Fruit fly (Drosophila melanogaster): Measurements from ENCODE around the gene Sdhaf3.

Sdhaf3 gene

DNA sequence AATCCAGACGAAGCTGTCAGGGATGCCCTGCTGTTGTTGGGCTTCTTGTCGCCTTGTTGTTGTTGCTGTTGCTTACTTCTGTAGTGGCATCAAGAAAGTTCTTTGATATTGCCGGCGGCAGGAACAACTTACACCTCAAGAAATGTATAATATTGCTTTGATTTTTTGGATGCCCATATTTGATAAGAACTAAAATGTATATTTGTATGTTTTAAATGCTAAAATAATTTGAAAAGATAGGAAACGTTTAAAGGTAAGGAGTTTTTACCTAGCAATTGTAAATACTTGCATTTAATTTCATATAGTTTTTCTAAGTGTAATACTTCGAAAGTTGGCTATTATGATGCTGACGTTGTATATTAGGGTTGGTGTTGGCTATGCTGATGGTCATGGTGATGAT is 27.9 kb upstream of the Sdhaf3 start:
- peak; percentile 41 for TF ChIP-seq OdsH (GFP tag; optimal IDR thresholded peaks at IDR 0.05)
- peak; percentile 36 for TF ChIP-seq fru (GFP tag; optimal IDR thresholded peaks at IDR 0.05)
- TF ChIP-seq CG9705 (GFP tag; optimal IDR thresholded peaks at IDR 0.05), result no peak
- TF ChIP-seq Vsx2 (GFP tag; optimal IDR thresholded peaks at IDR 0.05; ENCODE audit: partially characterized antibody), result no peak
- TF ChIP-seq Hnf4 (GFP tag; optimal IDR thresholded peaks at IDR 0.05), result peak; percentile 16
- peak; percentile 4 for TF ChIP-seq rgr (GFP tag; optimal IDR thresholded peaks at IDR 0.05)
- no peak for TF ChIP-seq woc (GFP tag; optimal IDR thresholded peaks at IDR 0.05)
- peak; percentile 4 for TF ChIP-seq psq (GFP tag; optimal IDR thresholded peaks at IDR 0.05)
- TF ChIP-seq ey (GFP tag; optimal IDR thresholded peaks at IDR 0.05), result no peak
- TF ChIP-seq h (GFP tag; optimal IDR thresholded peaks at IDR 0.05), result peak; percentile 21
- no peak for TF ChIP-seq Abd-B (GFP tag; optimal IDR thresholded peaks at IDR 0.05)
- TF ChIP-seq HLH106 (tag; optimal IDR thresholded peaks at IDR 0.05), result peak; percentile 21
- peak in 1 of 2 experiments; percentile 30 for TF ChIP-seq foxo (GFP tag; optimal IDR thresholded peaks at IDR 0.05)
- no peak for TF ChIP-seq dmrt93B (GFP tag; optimal IDR thresholded peaks at IDR 0.05)
- no peak for TF ChIP-seq sv (GFP tag; optimal IDR thresholded peaks at IDR 0.05)
- TF ChIP-seq pan (optimal IDR thresholded peaks at IDR 0.05), result no peak
- no peak for TF ChIP-seq dsf (GFP tag; optimal IDR thresholded peaks at IDR 0.05; ENCODE audit: borderline replicate concordance)

DNA sequence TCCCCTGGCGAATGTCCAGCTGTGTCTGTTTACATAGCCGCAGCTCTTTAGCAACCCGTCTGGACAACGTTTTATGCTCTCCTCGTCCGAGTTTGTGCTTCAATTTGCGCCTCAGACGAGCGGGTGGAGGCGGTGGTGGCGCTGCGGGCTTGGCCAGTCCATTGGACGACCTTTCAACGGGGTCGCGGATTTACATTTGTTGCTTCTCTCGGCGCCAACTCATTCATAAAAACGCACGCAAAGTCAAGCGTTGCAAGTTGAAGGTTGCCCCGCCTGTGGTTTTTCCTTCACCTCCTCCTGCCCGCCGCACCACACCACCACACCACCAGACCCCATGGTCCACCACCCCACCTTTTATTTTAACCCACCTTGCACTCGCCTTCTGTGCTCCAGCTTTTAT is 25.5 kb upstream of the Sdhaf3 start:
- TF ChIP-seq woc (GFP tag; optimal IDR thresholded peaks at IDR 0.05), result no peak
- TF ChIP-seq HLH106 (tag; optimal IDR thresholded peaks at IDR 0.05), result no peak
- no peak for TF ChIP-seq OdsH (GFP tag; optimal IDR thresholded peaks at IDR 0.05)
- TF ChIP-seq foxo (GFP tag; optimal IDR thresholded peaks at IDR 0.05), result no peak
- no peak for TF ChIP-seq brk (GFP tag; optimal IDR thresholded peaks at IDR 0.05)
- TF ChIP-seq dmrt93B (GFP tag; optimal IDR thresholded peaks at IDR 0.05), result no peak
- TF ChIP-seq GATAd (GFP tag; optimal IDR thresholded peaks at IDR 0.05), result no peak
- TF ChIP-seq Hnf4 (GFP tag; optimal IDR thresholded peaks at IDR 0.05), result no peak
- TF ChIP-seq CG32264 (GFP tag; optimal IDR thresholded peaks at IDR 0.05), result no peak
- TF ChIP-seq Mio (GFP tag; optimal IDR thresholded peaks at IDR 0.05), result no peak
- TF ChIP-seq CG9705 (GFP tag; optimal IDR thresholded peaks at IDR 0.05), result no peak
- no peak for TF ChIP-seq pan (optimal IDR thresholded peaks at IDR 0.05)
- TF ChIP-seq lola (GFP tag; optimal IDR thresholded peaks at IDR 0.05), result no peak
- TF ChIP-seq dsf (GFP tag; optimal IDR thresholded peaks at IDR 0.05; ENCODE audit: borderline replicate concordance), result no peak
- no peak for TF ChIP-seq rgr (GFP tag; optimal IDR thresholded peaks at IDR 0.05)
- TF ChIP-seq jim (GFP tag; optimal IDR thresholded peaks at IDR 0.05), result no peak
- TF ChIP-seq N (GFP tag; optimal IDR thresholded peaks at IDR 0.05), result no peak

DNA sequence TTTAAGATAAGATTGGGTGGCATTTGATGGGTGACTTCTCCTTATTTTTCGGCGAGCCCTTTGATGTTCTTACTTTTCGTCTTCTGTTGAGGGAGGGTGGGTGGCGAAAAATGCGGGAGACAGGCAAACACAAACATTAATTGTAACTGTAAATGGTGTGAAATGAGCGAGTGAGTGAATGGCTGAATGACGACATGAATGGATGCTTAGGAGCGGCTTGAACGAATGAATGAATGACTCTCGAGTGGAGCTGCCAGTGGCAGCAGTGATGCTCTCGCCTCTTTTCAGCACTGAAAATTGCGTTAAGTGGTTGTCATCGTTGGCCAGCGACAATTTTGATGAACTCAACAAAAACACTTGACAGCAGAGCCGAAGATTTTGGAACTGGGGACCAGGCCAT is 22.3 kb upstream of the Sdhaf3 start:
- no peak for TF ChIP-seq Hnf4 (GFP tag; optimal IDR thresholded peaks at IDR 0.05)
- no peak for TF ChIP-seq rgr (GFP tag; optimal IDR thresholded peaks at IDR 0.05)
- TF ChIP-seq dmrt93B (GFP tag; optimal IDR thresholded peaks at IDR 0.05), result no peak
- TF ChIP-seq HLH106 (tag; optimal IDR thresholded peaks at IDR 0.05), result no peak
- TF ChIP-seq sage (GFP tag; optimal IDR thresholded peaks at IDR 0.05), result no peak
- no peak for TF ChIP-seq dl (GFP tag; optimal IDR thresholded peaks at IDR 0.05; ENCODE audit: insufficient read depth in 1 of 2, partially characterized antibody in 2 of 2)
- TF ChIP-seq Hr78 (GFP tag; optimal IDR thresholded peaks at IDR 0.05), result no peak
- no peak for TF ChIP-seq Myc (optimal IDR thresholded peaks at IDR 0.05)
- no peak for TF ChIP-seq sv (GFP tag; optimal IDR thresholded peaks at IDR 0.05)

DNA sequence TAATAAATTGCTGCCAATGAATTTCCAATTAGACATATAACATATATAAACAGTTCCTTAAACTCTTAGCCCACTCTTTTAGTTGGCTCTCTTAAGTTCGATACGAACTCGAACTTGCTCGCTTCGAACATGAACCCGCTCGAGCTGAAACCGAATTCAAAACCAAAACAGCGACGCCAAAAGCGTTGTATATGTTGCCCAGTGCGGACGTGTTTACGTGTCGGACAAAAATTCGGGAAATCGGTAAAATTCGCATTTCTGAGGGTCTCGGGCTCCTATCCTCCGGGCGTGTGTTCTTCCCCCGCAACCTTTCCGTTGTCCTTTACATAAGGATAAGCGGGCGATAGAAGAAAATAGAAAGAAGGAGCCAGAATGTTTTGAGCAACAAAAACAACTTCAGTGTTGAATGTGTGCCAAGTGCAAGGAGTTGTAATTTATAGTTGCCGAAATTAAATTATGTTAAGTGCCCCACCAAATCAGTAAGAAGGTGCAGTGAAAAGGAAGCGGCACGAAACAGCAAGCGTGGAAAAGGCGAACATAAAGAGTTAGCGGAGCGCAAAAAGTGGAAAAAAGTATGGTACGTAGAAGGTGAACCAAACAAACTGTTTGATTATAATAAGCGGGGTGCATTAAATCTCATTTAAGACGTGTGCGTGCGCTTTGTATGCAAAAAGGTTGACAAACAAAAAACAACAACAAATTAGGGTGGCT is 20.5 kb upstream of the Sdhaf3 start, which contains the start of gene CG42342:
Gene CG42342, plus strand, starts transcription at position 176 of the 711 bp plus-strand sequence.
- TF ChIP-seq Vsx2 (GFP tag; optimal IDR thresholded peaks at IDR 0.05; ENCODE audit: partially characterized antibody) (peak; percentile 10), psq (GFP tag; optimal IDR thresholded peaks at IDR 0.05) (peak; percentile 60), br (GFP tag; optimal IDR thresholded peaks at IDR 0.05) (no peak)
